Fruit fly (Drosophila melanogaster) whole organism, prepupa: ENCODE results near the gene Unc-76.

Experiments used
- Blimp-1 ChIP-seq: fragments of 200-800 bp; sonication (Bioruptor generic); optimal IDR thresholded peaks from 3 replicates; lab custom pipeline; 2017; ENCODE audit warnings: missing biosample characterization, missing genetic modification characterization, mild to moderate bottlenecking, moderate library complexity, missing genetic modification reagents
- CG10631 ChIP-seq: fragments of 200-800 bp; sonication (Bioruptor generic); optimal IDR thresholded peaks from 2 replicates; lab custom pipeline; 2016; ENCODE audit warnings: missing biosample characterization, missing genetic modification characterization
- CG10669 ChIP-seq: fragments of 200-800 bp; sonication (Bioruptor generic); optimal IDR thresholded peaks from 3 replicates; lab custom pipeline; 2018; ENCODE audit warnings: missing biosample characterization, mild to moderate bottlenecking, missing genetic modification characterization, moderate library complexity
- CG11294 ChIP-seq: fragments of 200-800 bp; sonication (Bioruptor generic); IDR thresholded peaks from 2 replicates; pipeline ENCODE4 v1.3.6; 2022; ENCODE audit warnings: missing biosample characterization, missing genetic modification characterization
- CG11902 ChIP-seq: fragments of 200-800 bp; sonication (Bioruptor generic); optimal IDR thresholded peaks from 3 replicates; lab custom pipeline; 2016; ENCODE audit warnings: missing biosample characterization, missing genetic modification characterization
- CG15336 ChIP-seq: fragments of 200-800 bp; sonication (Bioruptor generic); IDR thresholded peaks from 2 replicates; pipeline ENCODE4 v1.3.6; 2022; ENCODE audit warnings: missing biosample characterization, missing genetic modification characterization
- CG1621 ChIP-seq: fragments of 200-800 bp; sonication (Bioruptor generic); optimal IDR thresholded peaks from 3 replicates; lab custom pipeline; 2018; ENCODE audit warnings: missing biosample characterization, mild to moderate bottlenecking, missing genetic modification characterization
- CG16779 ChIP-seq: fragments of 200-800 bp; sonication (Bioruptor generic); optimal IDR thresholded peaks from 3 replicates; lab custom pipeline; 2017; ENCODE audit warnings: missing biosample characterization, mild to moderate bottlenecking, missing genetic modification characterization
- CG32006 ChIP-seq: fragments of 200-800 bp; sonication (Bioruptor generic); optimal IDR thresholded peaks from 3 replicates; lab custom pipeline; 2017; ENCODE audit warnings: missing biosample characterization, mild to moderate bottlenecking, missing genetic modification characterization
- CG3919 ChIP-seq: fragments of 200-800 bp; sonication (Bioruptor generic); optimal IDR thresholded peaks from 3 replicates; lab custom pipeline; 2016; ENCODE audit warnings: missing biosample characterization, missing genetic modification characterization
- CG6276 ChIP-seq: fragments of 200-800 bp; sonication (Bioruptor generic); optimal IDR thresholded peaks from 2 replicates; lab custom pipeline; 2017; ENCODE audit warnings: missing biosample characterization, mild to moderate bottlenecking, missing genetic modification characterization
- CG6792 ChIP-seq: fragments of 200-800 bp; sonication (Bioruptor generic); optimal IDR thresholded peaks from 3 replicates; lab custom pipeline; 2016; ENCODE audit warnings: missing biosample characterization, missing genetic modification characterization
- CG6808 ChIP-seq: fragments of 200-800 bp; sonication (Bioruptor generic); optimal IDR thresholded peaks from 3 replicates; lab custom pipeline; 2017; ENCODE audit warnings: missing biosample characterization, missing genetic modification characterization, mild to moderate bottlenecking, moderate library complexity, missing genetic modification reagents
- CG6854 ChIP-seq: fragments of 200-800 bp; sonication (Bioruptor generic); optimal IDR thresholded peaks from 2 replicates; lab custom pipeline; 2017; ENCODE audit warnings: missing biosample characterization, mild to moderate bottlenecking, missing genetic modification characterization
- CG7368 ChIP-seq: fragments of 200-800 bp; sonication (Bioruptor generic); optimal IDR thresholded peaks from 3 replicates; lab custom pipeline; 2016; ENCODE audit warnings: missing biosample characterization, missing genetic modification characterization
- CG8319 ChIP-seq: fragments of 200-800 bp; sonication (Bioruptor generic); optimal IDR thresholded peaks from 3 replicates; lab custom pipeline; 2016; ENCODE audit warnings: missing biosample characterization, missing genetic modification characterization
- CG8632 ChIP-seq: fragments of 200-800 bp; sonication (Bioruptor generic); optimal IDR thresholded peaks from 3 replicates; lab custom pipeline; 2016; ENCODE audit warnings: missing biosample characterization, missing genetic modification characterization
- CG9139 ChIP-seq: fragments of 200-800 bp; sonication (Bioruptor generic); optimal IDR thresholded peaks from 3 replicates; lab custom pipeline; 2017; ENCODE audit warnings: missing biosample characterization, mild to moderate bottlenecking, missing genetic modification characterization
- Eip75B ChIP-seq: fragments of 200-800 bp; sonication (Bioruptor generic); optimal IDR thresholded peaks from 3 replicates; lab custom pipeline; 2016; ENCODE audit warnings: missing biosample characterization, missing genetic modification characterization
- Eip78C ChIP-seq: fragments of 200-800 bp; sonication (Bioruptor generic); peaks from one replicate; lab custom pipeline; 2016; ENCODE audit warnings: missing biosample characterization, missing genetic modification characterization
- Ets96B ChIP-seq: fragments of 200-800 bp; optimal IDR thresholded peaks from 2 replicates; lab custom pipeline; 2019; ENCODE audit warnings: missing biosample characterization, mild to moderate bottlenecking, missing genetic modification characterization, moderate library complexity
- Gug ChIP-seq: fragments of 200-800 bp; sonication (Bioruptor generic); IDR thresholded peaks from 2 replicates; pipeline ENCODE4 v1.3.6; 2022; ENCODE audit warnings: missing biosample characterization, missing genetic modification characterization
- Hr38 ChIP-seq: sonication (Bioruptor generic); optimal IDR thresholded peaks from 2 replicates; lab custom pipeline; 2016; ENCODE audit warnings: missing biosample characterization, missing genetic modification characterization
- Hr39 ChIP-seq: fragments of 200-800 bp; sonication (Bioruptor generic); optimal IDR thresholded peaks from 2 replicates; lab custom pipeline; 2016; ENCODE audit warnings: missing biosample characterization, missing genetic modification characterization
- Hr4 ChIP-seq: fragments of 200-800 bp; sonication (Bioruptor generic); optimal IDR thresholded peaks from 3 replicates; lab custom pipeline; 2016; ENCODE audit warnings: missing biosample characterization, missing genetic modification characterization
- Lpt ChIP-seq: fragments of 200-800 bp; sonication (Bioruptor generic); optimal IDR thresholded peaks from 3 replicates; lab custom pipeline; 2016; ENCODE audit warnings: missing biosample characterization, missing genetic modification characterization
- OdsH ChIP-seq: fragments of 200-800 bp; sonication (Bioruptor generic); optimal IDR thresholded peaks from 3 replicates; lab custom pipeline; 2016; ENCODE audit warnings: missing biosample characterization, missing genetic modification characterization
- Smox ChIP-seq: fragments of 200-800 bp; sonication (Bioruptor generic); optimal IDR thresholded peaks from 3 replicates; lab custom pipeline; 2016; ENCODE audit warnings: missing biosample characterization, missing genetic modification characterization
- Sox102F ChIP-seq: fragments of 200-800 bp; sonication (Bioruptor generic); optimal IDR thresholded peaks from 2 replicates; lab custom pipeline; 2016; ENCODE audit warnings: missing biosample characterization, mild to moderate bottlenecking, missing genetic modification characterization
- Sox14 ChIP-seq: fragments of 200-800 bp; sonication (Bioruptor generic); optimal IDR thresholded peaks from 3 replicates; lab custom pipeline; 2016; ENCODE audit warnings: missing biosample characterization, missing genetic modification characterization
- Sox15 ChIP-seq: fragments of 200-800 bp; sonication (Bioruptor generic); optimal IDR thresholded peaks from 3 replicates; lab custom pipeline; 2016; ENCODE audit warnings: missing biosample characterization, missing genetic modification characterization
- cyc ChIP-seq: fragments of 200-800 bp; sonication (Bioruptor generic); optimal IDR thresholded peaks from 3 replicates; lab custom pipeline; 2016; ENCODE audit warnings: missing biosample characterization, missing genetic modification characterization
- dac ChIP-seq: fragments of 200-800 bp; sonication (Bioruptor generic); optimal IDR thresholded peaks from 2 replicates; lab custom pipeline; 2017; ENCODE audit warnings: missing biosample characterization, mild to moderate bottlenecking, missing genetic modification characterization
- dsx ChIP-seq: fragments of 200-800 bp; optimal IDR thresholded peaks from 3 replicates; lab custom pipeline; 2019; ENCODE audit warnings: missing biosample characterization, mild to moderate bottlenecking, missing genetic modification characterization, moderate library complexity; ENCODE audit not compliant: poor library complexity, severe bottlenecking
- eg ChIP-seq: fragments of 200-800 bp; sonication (Bioruptor generic); IDR thresholded peaks from 3 replicates; pipeline ENCODE4 v1.3.6; 2022; ENCODE audit warnings: missing biosample characterization, missing genetic modification characterization
- fd59A ChIP-seq: fragments of 200-800 bp; sonication (Bioruptor generic); optimal IDR thresholded peaks from 2 replicates; lab custom pipeline; 2017; ENCODE audit warnings: missing biosample characterization, mild to moderate bottlenecking, missing genetic modification characterization, missing genetic modification reagents
- fd85E ChIP-seq: fragments of 200-800 bp; sonication (Bioruptor generic); optimal IDR thresholded peaks from 3 replicates; lab custom pipeline; 2016; ENCODE audit warnings: missing biosample characterization, missing genetic modification characterization
- lz ChIP-seq: fragments of 200-800 bp; sonication (Bioruptor generic); optimal IDR thresholded peaks from 3 replicates; lab custom pipeline; 2016; ENCODE audit warnings: missing biosample characterization, missing genetic modification characterization
- net ChIP-seq: fragments of 200-800 bp; sonication (Bioruptor generic); optimal IDR thresholded peaks from 3 replicates; lab custom pipeline; 2016; ENCODE audit warnings: missing biosample characterization, missing genetic modification characterization
- salr ChIP-seq, 2 experiments: fragments of 200-800 bp; sonication (Bioruptor generic); optimal IDR thresholded peaks; 3 replicates each; lab custom pipeline; 2016 to 2018; ENCODE audit warnings: missing biosample characterization in 2 of 2, missing genetic modification characterization in 2 of 2, mild to moderate bottlenecking in 1 of 2
- spab ChIP-seq: fragments of 200-800 bp; sonication (Bioruptor generic); optimal IDR thresholded peaks from 2 replicates; lab custom pipeline; 2017; ENCODE audit warnings: missing biosample characterization, mild to moderate bottlenecking, missing genetic modification characterization, missing genetic modification reagents
- ss ChIP-seq, 2 experiments: fragments of 200-800 bp; sonication (Bioruptor generic); optimal IDR thresholded peaks; 2 replicates in 1 of 2; 3 replicates in 1 of 2; lab custom pipeline; 2017 to 2018; ENCODE audit warnings: mild to moderate bottlenecking in 2 of 2, missing biosample characterization in 2 of 2, missing genetic modification characterization in 2 of 2, moderate library complexity in 1 of 2
- svp ChIP-seq: fragments of 200-800 bp; sonication (Bioruptor generic); peaks from one replicate; lab custom pipeline; 2016; ENCODE audit warnings: missing biosample characterization, missing genetic modification characterization
- topi ChIP-seq: fragments of 200-800 bp; sonication (Bioruptor generic); optimal IDR thresholded peaks from 3 replicates; lab custom pipeline; 2016; ENCODE audit warnings: missing biosample characterization, missing genetic modification characterization
- vri ChIP-seq: fragments of 200-800 bp; sonication (Bioruptor generic); optimal IDR thresholded peaks from 3 replicates; lab custom pipeline; 2016; ENCODE audit warnings: missing biosample characterization, mild to moderate bottlenecking, missing genetic modification characterization

Unc-76 gene

dm6 chrX:2134226-2134880 lies 53.9 kb downstream of the Unc-76 start (continued):
- TF ChIP-seq CG6854: peak; percentile 88
- TF ChIP-seq Sox15: peak; percentile 70
- TF ChIP-seq spab (GFP tag; lab: Kevin White, UChicago): peak; percentile 79
- TF ChIP-seq Gug (GFP tag; lab: Robert Waterston, UW): peak; percentile 51
- peak; percentile 74 for TF ChIP-seq CG7368 (GFP tag; lab: Kevin White, UChicago)
- TF ChIP-seq svp (GFP tag; lab: Kevin White, UChicago): peak; percentile 94
- peak; percentile 75 for TF ChIP-seq dsx (GFP tag; lab: Kevin White, UChicago)
- TF ChIP-seq CG10669 (GFP tag; lab: Kevin White, UChicago): peak; percentile 82
- peak; percentile 77 for TF ChIP-seq net

- peak; percentile 67 for TF ChIP-seq Gug (GFP tag; lab: Robert Waterston, UW)
- TF ChIP-seq CG6854: peak; percentile 86
- peak; percentile 95 for TF ChIP-seq topi
- TF ChIP-seq CG6276: peak; percentile 83
- TF ChIP-seq Hr39: peak; percentile 93
- peak; percentile 64 to 66 for TF ChIP-seq salr (GFP tag; optimal IDR thresholded peaks at IDR 0.05; lab: Kevin White, UChicago)
- TF ChIP-seq CG10669 (GFP tag; lab: Kevin White, UChicago): peak; percentile 91
- no peak for TF ChIP-seq Hr38 (GFP tag; lab: Kevin White, UChicago)
- peak; percentile 94 for TF ChIP-seq lz
- TF ChIP-seq CG15336: peak; percentile 90
- peak; percentile 92 for TF ChIP-seq Smox (GFP tag; lab: Kevin White, UChicago)
- TF ChIP-seq OdsH (GFP tag; lab: Kevin White, UChicago): peak; percentile 90
- TF ChIP-seq Sox102F (GFP tag; lab: Kevin White, UChicago): peak; percentile 87
- TF ChIP-seq CG6792: peak; percentile 89
- peak; percentile 87 for TF ChIP-seq Ets96B (tag; lab: Kevin White, UChicago)
- TF ChIP-seq CG16779: peak; percentile 68
- TF ChIP-seq Sox15: peak; percentile 81
- TF ChIP-seq CG9139 (GFP tag; lab: Kevin White, UChicago): peak; percentile 79
- TF ChIP-seq vri (GFP tag; lab: Kevin White, UChicago): peak; percentile 87
- peak; percentile 92 for TF ChIP-seq Sox14 (GFP tag; lab: Kevin White, UChicago)
- peak; percentile 84 for TF ChIP-seq Eip75B (GFP tag; lab: Kevin White, UChicago)
- peak; percentile 72 for TF ChIP-seq CG7368 (GFP tag; lab: Kevin White, UChicago)
- TF ChIP-seq CG8319 (GFP tag; lab: Kevin White, UChicago): peak; percentile 85
- TF ChIP-seq CG10631 (GFP tag; lab: Kevin White, UChicago): peak; percentile 84
- TF ChIP-seq CG32006 (GFP tag; lab: Kevin White, UChicago): peak; percentile 82
- peak; percentile 96 for TF ChIP-seq Eip78C (GFP tag; lab: Kevin White, UChicago)
- TF ChIP-seq dac (GFP tag; lab: Kevin White, UChicago): peak; percentile 28
- TF ChIP-seq cyc: peak; percentile 92
- TF ChIP-seq Blimp-1 (GFP tag; lab: Kevin White, UChicago): peak; percentile 87
- TF ChIP-seq Lpt (GFP tag; lab: Kevin White, UChicago): peak; percentile 71
- TF ChIP-seq spab (GFP tag; lab: Kevin White, UChicago): peak; percentile 83
- TF ChIP-seq CG8632 (GFP tag; lab: Kevin White, UChicago): peak; percentile 87
- TF ChIP-seq eg (GFP tag; lab: Robert Waterston, UW): peak; percentile 69; the same call in 2 of the 3 replicates
- peak; percentile 80 for TF ChIP-seq fd59A (GFP tag; lab: Kevin White, UChicago)
- peak; percentile 81 for TF ChIP-seq CG3919 (GFP tag; lab: Kevin White, UChicago)
- peak; percentile 87 for TF ChIP-seq CG6808 (GFP tag; lab: Kevin White, UChicago)
- TF ChIP-seq dsx (GFP tag; lab: Kevin White, UChicago): peak; percentile 88
- peak; percentile 73 for TF ChIP-seq fd85E (GFP tag; lab: Kevin White, UChicago)
- peak; percentile 81 for TF ChIP-seq CG11902 (GFP tag; lab: Kevin White, UChicago)
- peak; percentile 34 to 79 for TF ChIP-seq ss (GFP tag; optimal IDR thresholded peaks at IDR 0.05; lab: Kevin White, UChicago)
- TF ChIP-seq CG1621 (tag; lab: Kevin White, UChicago): peak; percentile 81
- TF ChIP-seq CG11294 (GFP tag; lab: Robert Waterston, UW): peak; percentile 73
- peak; percentile 80 for TF ChIP-seq Hr4 (GFP tag; lab: Kevin White, UChicago)
Measured at dm6 chrX:2134965-2135758, 54.8 kb downstream of the Unc-76 start.
